Fruit fly (Drosophila melanogaster) whole organism, wandering third instar larva: ENCODE measurements around the gene CG32437.

ENCODE experiments used
- Abd-B ChIP-seq: fragments of >200 bp; optimal IDR thresholded peaks from 2 replicates; lab custom pipeline; 2017; ENCODE audit warnings: missing biosample characterization, missing genetic modification characterization
- OdsH ChIP-seq: fragments of 200-800 bp; sonication (Bioruptor generic); optimal IDR thresholded peaks from 2 replicates; lab custom pipeline; 2016; ENCODE audit warnings: missing biosample characterization, mild to moderate bottlenecking, missing genetic modification characterization
- Vsx2 ChIP-seq: fragments of 200-300, 225-300 bp; sonication (Bioruptor generic); optimal IDR thresholded peaks from 2 replicates; lab custom pipeline; 2018; ENCODE audit warnings: missing biosample characterization, missing genetic modification characterization; ENCODE audit not compliant: partially characterized antibody
- sv ChIP-seq: fragments of 200-800 bp; sonication (Bioruptor generic); optimal IDR thresholded peaks from 3 replicates; lab custom pipeline; 2016; ENCODE audit warnings: missing biosample characterization, missing genetic modification characterization
- usp ChIP-seq: fragments of >200 bp; optimal IDR thresholded peaks from 2 replicates; lab custom pipeline; 2017; ENCODE audit warnings: missing biosample characterization, missing genetic modification characterization

dm6 chr3L:21398156-21398555 is 40.7 kb downstream of the CG32437 start:
- TF ChIP-seq usp (GFP tag; lab: Kevin White, UChicago) (no peak), Vsx2 (GFP tag; lab: Kevin White, UChicago) (no peak), Abd-B (GFP tag; lab: Kevin White, UChicago) (no peak), sv (no peak), OdsH (no peak)
